Fruit fly (Drosophila melanogaster) whole organism: ENCODE results near the gene CG3061.

ENCODE experiments used
- EcR ChIP-seq, 2 experiments: fragments of >200 bp; optimal IDR thresholded peaks; 2 replicates each; lab custom pipeline; 2017; ENCODE audit warnings: missing biosample characterization in 2 of 2, missing genetic modification characterization in 2 of 2, missing genetic modification reagents in 2 of 2
- psq ChIP-seq: fragments of >200 bp; optimal IDR thresholded peaks from 2 replicates; lab custom pipeline; 2017
- usp ChIP-seq: fragments of >200 bp; optimal IDR thresholded peaks from 2 replicates; lab custom pipeline; 2017; ENCODE audit warnings: missing biosample characterization, missing genetic modification characterization, mixed read lengths

DNA sequence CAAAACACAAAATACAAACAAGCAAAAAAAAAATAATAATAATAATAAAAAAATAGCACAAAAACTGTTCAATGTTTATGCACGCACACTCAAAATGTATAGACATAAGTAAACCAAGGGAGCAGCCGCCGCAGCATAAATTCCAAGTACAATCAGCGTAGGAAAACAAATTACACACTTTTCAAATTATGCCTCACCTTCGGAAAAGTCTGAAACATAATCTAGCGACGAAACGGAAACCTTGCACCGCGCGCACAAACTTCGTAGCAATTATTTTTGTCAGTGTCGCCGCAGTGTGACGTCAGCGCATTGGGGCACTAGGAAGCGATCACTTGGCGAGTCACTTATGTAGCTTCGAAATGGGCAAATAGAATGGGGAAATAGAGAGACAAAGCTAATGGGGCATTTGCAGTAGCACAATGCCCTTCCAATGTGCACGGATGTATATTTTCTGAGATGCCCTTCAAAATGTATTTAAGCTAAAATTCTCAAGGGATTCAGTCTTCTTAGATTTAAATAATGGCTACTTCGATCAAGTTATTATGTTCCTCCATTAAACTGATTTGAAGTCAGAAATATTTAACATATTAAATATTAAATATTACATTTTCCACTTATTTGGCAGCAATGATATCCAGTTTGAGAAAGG lies 15.3 kb upstream of the CG3061 start:
- no peak for TF ChIP-seq EcR (GFP tag; optimal IDR thresholded peaks at IDR 0.05; lab: Kevin White, UChicago)
- TF ChIP-seq usp (GFP tag; lab: Kevin White, UChicago) = no peak
- no peak for TF ChIP-seq psq (lab: Kevin White, UChicago)
